Worm (Caenorhabditis elegans): ENCODE data around the gene pph-1.

DNA sequence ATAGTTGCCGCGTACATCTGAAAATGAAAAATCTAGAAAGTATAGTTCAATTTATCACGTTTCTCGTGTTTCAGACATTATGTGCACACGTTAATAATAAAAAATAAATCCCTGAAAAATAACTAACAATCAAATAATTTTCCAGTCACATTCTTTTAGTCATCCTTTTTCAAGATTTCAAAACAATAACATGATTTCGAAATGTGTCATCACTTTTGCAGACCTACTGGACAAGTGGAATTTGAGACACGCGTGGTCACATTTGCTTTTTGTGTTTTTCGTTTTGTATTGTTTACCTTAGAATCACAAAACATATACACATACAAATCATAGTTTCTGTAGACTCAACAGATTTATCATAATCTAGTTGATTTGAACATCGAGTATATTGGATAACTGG is 7.0 kb downstream of the pph-1 start:
- TF ChIP-seq nhr-237 (tag; optimal IDR thresholded peaks at IDR 0.05) = no peak
- no peak for TF ChIP-seq lsy-2 (tag; optimal IDR thresholded peaks at IDR 0.05)
- peak; percentile 4 for TF ChIP-seq nhr-28 (tag; optimal IDR thresholded peaks at IDR 0.05)
- no peak for TF ChIP-seq aly-2 (tag; optimal IDR thresholded peaks at IDR 0.05)
- TF ChIP-seq ces-1 (GFP tag; optimal IDR thresholded peaks at IDR 0.05) = no peak
- no peak for TF ChIP-seq ztf-11 (tag; optimal IDR thresholded peaks at IDR 0.05)
- TF ChIP-seq ceh-82 (tag; optimal IDR thresholded peaks at IDR 0.05) = no peak

Data from whole organism, L1 larva.